Fruit fly (Drosophila melanogaster) Kc167 (cell line): ENCODE results near the gene p.

ENCODE experiments used
- insv ChIP-seq: fragments of >200 bp; optimal IDR thresholded peaks from 3 replicates; lab custom pipeline; 2018; ENCODE audit warnings: missing external identifiers
- psq ChIP-seq: fragments of >200 bp; optimal IDR thresholded peaks from 2 replicates; lab custom pipeline; 2017; ENCODE audit warnings: missing external identifiers

DNA sequence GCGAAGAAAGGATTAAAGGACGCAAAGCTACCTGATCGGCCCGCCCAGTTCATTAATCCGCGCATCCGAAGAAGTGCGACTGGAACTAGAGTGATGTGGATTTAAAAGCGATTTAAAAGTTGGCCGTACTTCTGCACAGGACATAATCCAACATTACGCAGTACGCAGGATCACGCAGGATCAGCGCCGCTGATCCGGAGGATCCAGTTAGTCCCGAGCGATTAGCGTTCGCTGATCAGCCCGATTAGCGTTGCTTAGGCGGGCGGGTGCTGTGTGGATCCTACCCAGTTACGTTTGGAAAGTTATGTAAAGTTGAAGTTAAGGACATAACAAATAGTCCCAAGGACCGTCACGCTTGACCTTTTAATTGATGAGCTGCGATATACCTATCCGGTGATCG, 28.7 kb upstream of the p start:
- TF ChIP-seq insv (lab: Kevin White, UChicago) = no peak
- no peak for TF ChIP-seq psq (lab: Kevin White, UChicago)
